Worm (Caenorhabditis elegans) whole organism, early embryonic: ENCODE measurements around the gene clec-217.

Experiments used
- B0310.2 ChIP-seq: sonication (generic microtip); optimal IDR thresholded peaks from 2 replicates; lab custom pipeline; 2016; ENCODE audit warnings: mild to moderate bottlenecking, missing genetic modification characterization, missing compliant biosample characterization
- F13C5.2 ChIP-seq: sonication (generic microtip); optimal IDR thresholded peaks from 2 replicates; lab custom pipeline; 2017; ENCODE audit warnings: mild to moderate bottlenecking, missing genetic modification characterization, inconsistent platforms, missing compliant biosample characterization
- aly-1 ChIP-seq: sonication (generic microtip); optimal IDR thresholded peaks from 2 replicates; lab custom pipeline; 2016; ENCODE audit warnings: missing genetic modification characterization, missing compliant biosample characterization
- ama-1 ChIP-seq: fragments of 150-350 bp; optimal IDR thresholded peaks from 2 replicates; lab custom pipeline; 2014
- ceh-13 ChIP-seq: fragments of 200-800 bp; sonication (Bioruptor generic); optimal IDR thresholded peaks from 2 replicates; lab custom pipeline; 2018; ENCODE audit warnings: mild to moderate bottlenecking, missing genetic modification characterization, missing compliant biosample characterization
- ceh-36 ChIP-seq: sonication (generic microtip); optimal IDR thresholded peaks from 2 replicates; lab custom pipeline; 2016; ENCODE audit warnings: missing genetic modification characterization, inconsistent platforms, missing compliant biosample characterization
- ets-7 ChIP-seq: sonication (generic microtip); optimal IDR thresholded peaks from 2 replicates; lab custom pipeline; 2016; ENCODE audit warnings: missing genotype, missing genetic modification characterization, missing compliant biosample characterization
- flt-1 ChIP-seq: fragments of 200-800 bp; sonication (Bioruptor generic); IDR thresholded peaks from 2 replicates; pipeline ENCODE4 v1.3.6; 2022; ENCODE audit warnings: missing genetic modification characterization, missing compliant biosample characterization
- hmbx-1 ChIP-seq: sonication (generic microtip); optimal IDR thresholded peaks from 2 replicates; lab custom pipeline; 2016; ENCODE audit warnings: mild to moderate bottlenecking, missing genetic modification characterization, missing compliant biosample characterization
- hmg-4 ChIP-seq: fragments of 200-800 bp; sonication (Bioruptor generic); optimal IDR thresholded peaks from 2 replicates; lab custom pipeline; 2018; ENCODE audit warnings: mild to moderate bottlenecking, missing genetic modification characterization, missing compliant biosample characterization
- hnd-1 ChIP-seq: sonication (generic microtip); optimal IDR thresholded peaks from 2 replicates; lab custom pipeline; 2016; ENCODE audit warnings: missing genetic modification characterization, missing compliant biosample characterization
- pes-1 ChIP-seq: fragments of 200-800 bp; sonication (Bioruptor generic); IDR thresholded peaks from 2 replicates; pipeline ENCODE4 v1.3.6; 2022; ENCODE audit warnings: missing genetic modification reagents, missing genetic modification characterization, missing compliant biosample characterization
- scrt-1 ChIP-seq: fragments of 200-800 bp; sonication (Bioruptor generic); IDR thresholded peaks from 2 replicates; pipeline ENCODE4 v1.3.6; 2022; ENCODE audit warnings: missing genetic modification characterization, missing compliant biosample characterization
- sea-1 ChIP-seq: fragments of 200-800 bp; sonication (Bioruptor generic); conservative IDR thresholded peaks from 2 replicates; pipeline ENCODE4 v1.3.6; 2022; ENCODE audit warnings: missing genetic modification characterization, missing compliant biosample characterization
- tbx-11 ChIP-seq: fragments of 200-800 bp; sonication (Bioruptor generic); IDR thresholded peaks from 2 replicates; pipeline ENCODE4 v1.3.6; 2022; ENCODE audit warnings: missing genetic modification characterization, missing compliant biosample characterization
- tbx-37 ChIP-seq: fragments of 200-800 bp; sonication (Bioruptor generic); conservative IDR thresholded peaks from 2 replicates; pipeline ENCODE4 v1.3.6; 2022; ENCODE audit warnings: missing genetic modification reagents, missing genetic modification characterization, missing compliant biosample characterization
- tra-4 ChIP-seq: sonication (generic microtip); optimal IDR thresholded peaks from 2 replicates; lab custom pipeline; 2017; ENCODE audit warnings: missing genetic modification characterization, missing compliant biosample characterization

Gene clec-217

ce11 chrV:7958740-7959320, at the start of gene clec-217, which contains the start of gene F26D11.2:
clec-217 (minus strand) TSS chrV:7958840.
F26D11.2 (plus strand) TSS chrV:7959270.
- TF ChIP-seq ama-1 (no peak), hmbx-1 (tag; lab: Kevin White, UChicago) (no peak), flt-1 (GFP tag; lab: Robert Waterston, UW) (no peak)

- no peak for TF ChIP-seq pes-1 (GFP tag; lab: Robert Waterston, UW)
- no peak for TF ChIP-seq flt-1 (GFP tag; lab: Robert Waterston, UW)
- no peak for TF ChIP-seq tbx-37
- TF ChIP-seq B0310.2 = no peak
- TF ChIP-seq F13C5.2 (tag; lab: Kevin White, UChicago) = no peak
- TF ChIP-seq tbx-11 (GFP tag; lab: Robert Waterston, UW) = no peak
- TF ChIP-seq aly-1 (tag; lab: Kevin White, UChicago) = no peak
These were observed 49.0 kb upstream of the clec-217 start, which contains the start of gene Y97E10AR.3 for ce11 chrV:8007460-8008292. Y97E10AR.3 (minus strand) TSS chrV:8007510.

ce11 chrV:8005000-8005399, 46.4 kb upstream of the clec-217 start, which contains the start of gene Y97E10AR.8:
Y97E10AR.8 (plus strand) TSS chrV:8005300.
- TF ChIP-seq ama-1 = no peak
- TF ChIP-seq flt-1 (GFP tag; lab: Robert Waterston, UW) = no peak
- TF ChIP-seq aly-1 (tag; lab: Kevin White, UChicago) = no peak
- no peak for TF ChIP-seq sea-1 (GFP tag; lab: Robert Waterston, UW)
- TF ChIP-seq hmbx-1 (tag; lab: Kevin White, UChicago) = no peak
- TF ChIP-seq hmg-4 (GFP tag; lab: Kevin White, UChicago) = no peak
- no peak for TF ChIP-seq tra-4 (tag; lab: Kevin White, UChicago)
- TF ChIP-seq ceh-36 (tag; lab: Kevin White, UChicago) = no peak
- no peak for TF ChIP-seq tbx-37
- TF ChIP-seq pes-1 (GFP tag; lab: Robert Waterston, UW) = no peak
- no peak for TF ChIP-seq tbx-11 (GFP tag; lab: Robert Waterston, UW)
- TF ChIP-seq ceh-13 (GFP tag; lab: Kevin White, UChicago) = no peak
- no peak for TF ChIP-seq F13C5.2 (tag; lab: Kevin White, UChicago)
- no peak for TF ChIP-seq B0310.2
- TF ChIP-seq hnd-1 (tag; lab: Kevin White, UChicago) = no peak
- no peak for TF ChIP-seq ets-7
- no peak for TF ChIP-seq scrt-1 (GFP tag; lab: Robert Waterston, UW)

- TF ChIP-seq hmg-4 (GFP tag; lab: Kevin White, UChicago) = peak; percentile 40
- peak; percentile 22 for TF ChIP-seq F13C5.2 (tag; lab: Kevin White, UChicago)
- TF ChIP-seq ama-1 = no peak
- peak; percentile 16 for TF ChIP-seq hnd-1 (tag; lab: Kevin White, UChicago)
- TF ChIP-seq scrt-1 (GFP tag; lab: Robert Waterston, UW) = no peak
- TF ChIP-seq tra-4 (tag; lab: Kevin White, UChicago) = no peak
These were observed 42.4 kb upstream of the clec-217 start, which contains the start of gene Y97E10AR.1 for ce11 chrV:8000929-8001513. Y97E10AR.1 (plus strand) TSS chrV:8001463.

- TF ChIP-seq F13C5.2 (tag; lab: Kevin White, UChicago) (no peak), hmg-4 (GFP tag; lab: Kevin White, UChicago) (no peak), aly-1 (tag; lab: Kevin White, UChicago) (no peak), tbx-11 (GFP tag; lab: Robert Waterston, UW) (no peak), ama-1 (no peak), ets-7 (no peak)
These were observed 37.2 kb upstream of the clec-217 start, which contains the start of gene Y97E10AR.2 for ce11 chrV:7995878-7996277. Y97E10AR.2 (plus strand) TSS chrV:7996178.

DNA sequence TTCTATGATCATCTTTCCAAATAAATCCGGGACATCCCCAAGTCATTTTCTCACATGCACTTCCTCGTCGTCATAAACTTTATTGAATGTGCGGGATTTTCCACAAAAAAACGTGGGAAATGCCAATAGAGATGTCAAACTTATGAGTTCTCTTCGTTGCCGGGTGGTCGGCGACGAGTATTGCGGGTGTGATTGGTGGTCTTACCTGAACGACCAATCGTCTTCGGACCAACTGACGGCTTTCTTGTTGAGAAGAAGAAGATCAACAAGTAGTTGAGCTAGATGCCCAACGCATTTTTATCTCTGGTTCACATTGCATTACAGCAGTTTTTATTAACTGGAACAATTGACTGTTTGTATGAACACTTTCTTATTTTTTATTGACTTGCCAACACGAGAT, 36.5 kb upstream of the clec-217 start:
- no peak for TF ChIP-seq aly-1 (tag; lab: Kevin White, UChicago)
- no peak for TF ChIP-seq ceh-13 (GFP tag; lab: Kevin White, UChicago)
- no peak for TF ChIP-seq B0310.2
- no peak for TF ChIP-seq pes-1 (GFP tag; lab: Robert Waterston, UW)
- no peak for TF ChIP-seq flt-1 (GFP tag; lab: Robert Waterston, UW)
- no peak for TF ChIP-seq hmbx-1 (tag; lab: Kevin White, UChicago)
- no peak for TF ChIP-seq F13C5.2 (tag; lab: Kevin White, UChicago)
- no peak for TF ChIP-seq ceh-36 (tag; lab: Kevin White, UChicago)
- TF ChIP-seq sea-1 (GFP tag; lab: Robert Waterston, UW) = no peak
- TF ChIP-seq tra-4 (tag; lab: Kevin White, UChicago) = no peak
- TF ChIP-seq tbx-37 = no peak
- no peak for TF ChIP-seq hmg-4 (GFP tag; lab: Kevin White, UChicago)

DNA sequence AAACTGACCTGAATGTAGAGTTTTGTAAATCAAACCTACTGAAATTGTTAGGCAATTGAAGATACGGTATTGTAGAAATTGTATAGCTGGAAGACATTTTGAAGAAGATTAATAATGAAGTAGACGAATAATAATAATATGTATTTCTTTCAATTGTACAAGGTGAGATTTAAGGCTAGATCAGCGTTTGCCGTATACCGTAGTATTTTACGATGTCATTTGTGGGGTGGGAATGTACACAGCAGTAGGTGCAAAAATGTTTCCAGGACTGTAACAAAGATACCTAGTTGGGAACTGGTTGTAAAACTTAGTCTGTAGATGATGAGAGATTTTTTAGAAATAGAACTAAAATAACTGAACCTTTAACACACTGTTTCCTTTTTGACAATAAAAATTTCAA, 35.9 kb upstream of the clec-217 start, which contains the start of gene ceh-76:
Gene ceh-76 (minus strand): TSS at position 101 of the 400 bp plus-strand sequence.
- TF ChIP-seq hnd-1 (tag; lab: Kevin White, UChicago) (no peak), sea-1 (GFP tag; lab: Robert Waterston, UW) (no peak), F13C5.2 (tag; lab: Kevin White, UChicago) (no peak), ceh-13 (GFP tag; lab: Kevin White, UChicago) (no peak), aly-1 (tag; lab: Kevin White, UChicago) (no peak), ets-7 (no peak), scrt-1 (GFP tag; lab: Robert Waterston, UW) (no peak), hmg-4 (GFP tag; lab: Kevin White, UChicago) (no peak)
